Worm (Caenorhabditis elegans) whole organism, L4/young adult: Measurements from ENCODE around the gene D2096.11.

Experiments
- W03F9.2 ChIP-seq: fragments of 150-350 bp; optimal IDR thresholded peaks from 2 replicates; lab custom pipeline; 2014; ENCODE audit warnings: missing biosample characterization, missing genetic modification characterization
- dao-5 ChIP-seq: sonication (generic microtip); optimal IDR thresholded peaks from 2 replicates; lab custom pipeline; 2016; ENCODE audit warnings: missing genotype, missing genetic modification characterization, moderate library complexity, missing compliant biosample characterization
- him-1 ChIP-seq: sonication (generic microtip); optimal IDR thresholded peaks from 2 replicates; lab custom pipeline; 2016; ENCODE audit warnings: missing genotype, missing genetic modification reagents, missing genetic modification characterization, missing compliant biosample characterization

- TF ChIP-seq W03F9.2 (no peak), him-1 (tag; lab: Kevin White, UChicago) (no peak), dao-5 (tag; lab: Kevin White, UChicago) (no peak)
Measured at ce11 chrIV:8347051-8347450, 47.0 kb downstream of the D2096.11 start, which contains the start of the genes F17E9.18 and F17E9.15.
